Worm (Caenorhabditis elegans) whole organism, L1 larva: ENCODE results near the gene F02C12.3.
A peak's percentile ranks its signal among the peaks of the same experiment; 100 is the strongest.

Source experiments
- C04F5.9 ChIP-seq: sonication (generic microtip); optimal IDR thresholded peaks from 2 replicates; lab custom pipeline; 2016; ENCODE audit warnings: missing genetic modification characterization, missing compliant biosample characterization
- aha-1 ChIP-seq: fragments of 150-350 bp; optimal IDR thresholded peaks from 2 replicates; lab custom pipeline; 2014; ENCODE audit warnings: missing biosample characterization, missing genetic modification characterization
- alr-1 ChIP-seq: fragments of 200-800 bp; sonication (Bioruptor generic); optimal IDR thresholded peaks from 2 replicates; lab custom pipeline; 2018; ENCODE audit warnings: borderline replicate concordance, mild to moderate bottlenecking, missing genetic modification characterization, missing compliant biosample characterization
- aly-2 ChIP-seq: fragments of 150-350 bp; optimal IDR thresholded peaks from 2 replicates; lab custom pipeline; 2014; ENCODE audit warnings: missing biosample characterization, missing genetic modification characterization
- blmp-1 ChIP-seq: fragments of 150-350 bp; optimal IDR thresholded peaks from 2 replicates; lab custom pipeline; 2014; ENCODE audit warnings: missing biosample characterization, missing genetic modification characterization
- ceh-63 ChIP-seq: fragments of 200-800 bp; sonication (Bioruptor generic); optimal IDR thresholded peaks from 2 replicates; lab custom pipeline; 2018; ENCODE audit warnings: mild to moderate bottlenecking, missing genetic modification characterization, missing compliant biosample characterization
- ceh-8 ChIP-seq: fragments of 200-800 bp; sonication (Bioruptor generic); optimal IDR thresholded peaks from 2 replicates; lab custom pipeline; 2018; ENCODE audit warnings: mild to moderate bottlenecking, missing genetic modification characterization, moderate library complexity, missing compliant biosample characterization
- ceh-88 ChIP-seq: fragments of 200-800 bp; sonication (Bioruptor generic); IDR thresholded peaks from 2 replicates; pipeline ENCODE4 v1.3.6; 2022; ENCODE audit warnings: missing genetic modification characterization, missing compliant biosample characterization
- ceh-90 ChIP-seq: sonication (generic microtip); optimal IDR thresholded peaks from 2 replicates; lab custom pipeline; 2016; ENCODE audit warnings: missing genetic modification characterization, missing compliant biosample characterization
- ces-1 ChIP-seq: fragments of 150-350 bp; optimal IDR thresholded peaks from 2 replicates; lab custom pipeline; 2014; ENCODE audit warnings: missing biosample characterization, missing genetic modification reagents, missing genetic modification characterization
- efl-1 ChIP-seq, 4 experiments: fragments of 150-350 bp; optimal IDR thresholded peaks in 3 of 4; peaks in 1 of 4; 1 replicate in 1 of 4; 2 replicates in 3 of 4; lab custom pipeline; 2014; ENCODE audit warnings: missing biosample characterization in 2 of 4, missing genetic modification characterization in 2 of 4, missing genetic modification reagents in 2 of 4
- efl-3 ChIP-seq: fragments of 200-800 bp; sonication (Bioruptor generic); optimal IDR thresholded peaks from 2 replicates; lab custom pipeline; 2018; ENCODE audit warnings: mild to moderate bottlenecking, missing genetic modification characterization, missing compliant biosample characterization
- egl-27 ChIP-seq, 2 experiments: fragments of 150-350 bp in 1 of 2; sonication (generic microtip); optimal IDR thresholded peaks; 3 replicates each; lab custom pipeline; 2017 to 2018; ENCODE audit warnings: missing biosample characterization in 2 of 2, missing genetic modification characterization in 2 of 2, missing genetic modification reagents in 2 of 2
- elt-2 ChIP-seq: sonication (generic microtip); optimal IDR thresholded peaks from 2 replicates; lab custom pipeline; 2016; ENCODE audit warnings: missing genetic modification characterization, mild to moderate bottlenecking, inconsistent platforms, missing compliant biosample characterization, missing genetic modification reagents
- ets-5 ChIP-seq: fragments of 200-800 bp; sonication (Bioruptor generic); IDR thresholded peaks from 2 replicates; pipeline ENCODE4 v1.3.6; 2022; ENCODE audit warnings: missing genetic modification characterization, missing compliant biosample characterization
- fkh-10 ChIP-seq: sonication (generic microtip); optimal IDR thresholded peaks from 2 replicates; lab custom pipeline; 2017; ENCODE audit warnings: missing biosample characterization, missing genetic modification reagents, missing genetic modification characterization
- fos-1 ChIP-seq: fragments of 150-350 bp; optimal IDR thresholded peaks from 2 replicates; lab custom pipeline; 2014; ENCODE audit warnings: missing biosample characterization, missing genetic modification characterization
- grh-1 ChIP-seq: fragments of 200-800 bp; sonication (Bioruptor generic); IDR thresholded peaks from 2 replicates; pipeline ENCODE4 v1.3.6; 2022; ENCODE audit warnings: missing genetic modification reagents, missing genetic modification characterization, missing compliant biosample characterization
- hlh-4 ChIP-seq: sonication (generic microtip); optimal IDR thresholded peaks from 2 replicates; lab custom pipeline; 2016; ENCODE audit warnings: mild to moderate bottlenecking, missing genetic modification characterization, missing compliant biosample characterization
- isw-1 ChIP-seq: fragments of 200-800 bp; sonication (Bioruptor generic); IDR thresholded peaks from 2 replicates; pipeline ENCODE4 v1.3.6; 2022; ENCODE audit warnings: missing genetic modification characterization, missing compliant biosample characterization
- jun-1 ChIP-seq: fragments of 150-350 bp; optimal IDR thresholded peaks from 2 replicates; lab custom pipeline; 2014; ENCODE audit warnings: missing biosample characterization, missing genetic modification reagents, missing genetic modification characterization
- lin-35 ChIP-seq, 2 experiments: fragments of 150-350 bp; optimal IDR thresholded peaks; 2 replicates each; lab custom pipeline; 2014; ENCODE audit warnings: missing biosample characterization in 2 of 2, missing genetic modification characterization in 2 of 2, missing genetic modification reagents in 2 of 2
- lsy-2 ChIP-seq, 2 experiments: fragments of 150-350 bp; optimal IDR thresholded peaks; 2 replicates each; lab custom pipeline; 2014; ENCODE audit warnings: missing biosample characterization in 2 of 2, missing genetic modification characterization in 2 of 2
- mab-9 ChIP-seq: fragments of 200-800 bp; sonication (Bioruptor generic); IDR thresholded peaks from 2 replicates; pipeline ENCODE4 v1.3.6; 2022; ENCODE audit warnings: missing genetic modification reagents, missing genetic modification characterization, missing compliant biosample characterization
- nhr-11 ChIP-seq: fragments of 150-350 bp; optimal IDR thresholded peaks from 2 replicates; lab custom pipeline; 2014; ENCODE audit warnings: missing biosample characterization, missing genetic modification characterization
- nhr-19 ChIP-seq: fragments of 200-800 bp; sonication (Bioruptor generic); conservative IDR thresholded peaks from 2 replicates; pipeline ENCODE4 v1.3.6; 2022; ENCODE audit warnings: missing genetic modification characterization, missing compliant biosample characterization
- nhr-20 ChIP-seq: sonication (generic microtip); optimal IDR thresholded peaks from 2 replicates; lab custom pipeline; 2016; ENCODE audit warnings: mild to moderate bottlenecking, missing genetic modification characterization, missing compliant biosample characterization
- nhr-28 ChIP-seq: fragments of 150-350 bp; optimal IDR thresholded peaks from 2 replicates; lab custom pipeline; 2014; ENCODE audit warnings: missing biosample characterization, missing genetic modification characterization
- nhr-71 ChIP-seq: sonication (generic microtip); optimal IDR thresholded peaks from 2 replicates; lab custom pipeline; 2016; ENCODE audit warnings: mild to moderate bottlenecking, missing genetic modification characterization, moderate library complexity, missing compliant biosample characterization
- nhr-77 ChIP-seq: fragments of 150-350 bp; optimal IDR thresholded peaks from 2 replicates; lab custom pipeline; 2014; ENCODE audit warnings: missing biosample characterization, missing genetic modification characterization
- nhr-85 ChIP-seq: sonication (generic microtip); peaks from one replicate; lab custom pipeline; 2016; ENCODE audit warnings: missing genetic modification characterization, inconsistent platforms, missing compliant biosample characterization
- pag-3 ChIP-seq: sonication (generic microtip); optimal IDR thresholded peaks from 2 replicates; lab custom pipeline; 2017; ENCODE audit warnings: missing genetic modification characterization, mild to moderate bottlenecking, missing compliant biosample characterization, antibody characterized with exemption, borderline replicate concordance; ENCODE audit not compliant: insufficient read depth
- pqm-1 ChIP-seq: sonication (generic microtip); optimal IDR thresholded peaks from 3 replicates; lab custom pipeline; 2017; ENCODE audit warnings: missing biosample characterization, missing genetic modification characterization
- skn-1 ChIP-seq: fragments of 150-350 bp; optimal IDR thresholded peaks from 2 replicates; lab custom pipeline; 2014; ENCODE audit warnings: missing biosample characterization, missing genetic modification characterization
- snu-23 ChIP-seq: sonication (generic microtip); optimal IDR thresholded peaks from 2 replicates; lab custom pipeline; 2016; ENCODE audit warnings: missing genetic modification characterization, missing compliant biosample characterization
- sox-4 ChIP-seq: sonication (generic microtip); optimal IDR thresholded peaks from 2 replicates; lab custom pipeline; 2016; ENCODE audit warnings: missing genetic modification characterization, missing compliant biosample characterization
- sptf-1 ChIP-seq: fragments of 150-350 bp; optimal IDR thresholded peaks from 2 replicates; lab custom pipeline; 2014; ENCODE audit warnings: missing biosample characterization, missing genetic modification characterization
- tbx-2 ChIP-seq: sonication (generic microtip); optimal IDR thresholded peaks from 2 replicates; lab custom pipeline; 2016; ENCODE audit warnings: missing genetic modification characterization, missing compliant biosample characterization
- unc-30 ChIP-seq: sonication (generic microtip); optimal IDR thresholded peaks from 2 replicates; lab custom pipeline; 2017; ENCODE audit warnings: missing biosample characterization, missing genetic modification characterization
- unc-62 ChIP-seq: fragments of 150-350 bp; optimal IDR thresholded peaks from 2 replicates; lab custom pipeline; 2014; ENCODE audit warnings: missing biosample characterization, missing genetic modification reagents, missing genetic modification characterization
- unc-86 ChIP-seq: sonication (generic microtip); optimal IDR thresholded peaks from 2 replicates; lab custom pipeline; 2016; ENCODE audit warnings: missing genetic modification characterization, missing compliant biosample characterization
- unc-98 ChIP-seq: fragments of 200-800 bp; sonication (Bioruptor generic); IDR thresholded peaks from 2 replicates; pipeline ENCODE4 v1.3.6; 2022; ENCODE audit warnings: missing genetic modification characterization, missing compliant biosample characterization
- xbp-1 ChIP-seq: sonication (generic microtip); optimal IDR thresholded peaks from 2 replicates; lab custom pipeline; 2016; ENCODE audit warnings: missing genetic modification characterization, missing compliant biosample characterization
- zag-1 ChIP-seq: fragments of 150-350 bp; optimal IDR thresholded peaks from 2 replicates; lab custom pipeline; 2014; ENCODE audit warnings: missing biosample characterization, missing genetic modification characterization
- zip-4 ChIP-seq: fragments of 200-800 bp; sonication (Bioruptor generic); optimal IDR thresholded peaks from 2 replicates; lab custom pipeline; 2018; ENCODE audit warnings: mild to moderate bottlenecking, missing genetic modification characterization, moderate library complexity, missing compliant biosample characterization
- ztf-11 ChIP-seq, 2 experiments: sonication (generic microtip); optimal IDR thresholded peaks; 2 replicates each; lab custom pipeline; 2016 to 2017; ENCODE audit warnings: missing genetic modification characterization in 2 of 2, missing biosample characterization in 1 of 2, missing compliant biosample characterization in 1 of 2

F02C12.3 gene

DNA sequence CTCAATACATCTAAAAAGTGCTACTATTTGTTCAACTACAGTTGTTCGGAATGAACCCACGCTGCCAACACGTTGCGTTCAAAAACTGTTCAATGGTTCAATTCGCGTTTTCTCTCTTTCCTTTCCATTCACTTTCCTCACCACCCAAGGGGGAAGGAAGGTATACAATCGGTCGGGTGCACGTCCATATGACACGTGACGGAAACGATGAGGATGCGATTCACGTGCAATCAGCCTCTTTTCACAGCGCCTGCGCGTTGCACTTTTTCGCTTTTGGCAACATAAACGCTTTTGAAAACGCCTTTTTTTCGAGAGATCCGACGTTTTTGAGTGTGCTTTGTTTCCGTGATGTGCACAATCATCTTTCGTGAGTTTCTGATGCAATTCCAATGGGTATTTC is 38.2 kb upstream of the F02C12.3 start (continued):
- TF ChIP-seq sox-4 (tag; lab: Kevin White, UChicago) (peak; percentile 74), nhr-11 (tag; lab: Kevin White, UChicago) (peak; percentile 81), alr-1 (tag; lab: Kevin White, UChicago) (no peak), ztf-11 (tag; optimal IDR thresholded peaks at IDR 0.05; lab: Kevin White, UChicago) (no peak), lin-35 (GFP tag; optimal IDR thresholded peaks at IDR 0.05; lab: Kevin White, UChicago) (peak; percentile 35 to 85), unc-30 (tag; lab: Kevin White, UChicago) (no peak), C04F5.9 (tag; lab: Kevin White, UChicago) (peak; percentile 53), blmp-1 (tag; lab: Kevin White, UChicago) (peak; percentile 99), ces-1 (GFP tag; lab: Kevin White, UChicago) (no peak), grh-1 (GFP tag; lab: Robert Waterston, UW) (peak; percentile 76), unc-98 (GFP tag; lab: Robert Waterston, UW) (no peak), skn-1 (peak; percentile 77), zip-4 (peak; percentile 24), efl-1 (optimal IDR thresholded peaks at IDR 0.05; lab: Kevin White, UChicago) (peak; percentile 38 to 44), efl-1 (GFP tag; optimal IDR thresholded peaks at IDR 0.05 in 1 of 2; lab: Kevin White, UChicago) (peak in 1 of 2 experiments; percentile 91), pag-3 (tag; lab: Kevin White, UChicago) (no peak), pqm-1 (tag; lab: Kevin White, UChicago) (no peak), mab-9 (GFP tag; lab: Robert Waterston, UW) (no peak), fos-1 (tag; lab: Kevin White, UChicago) (peak; percentile 14), fkh-10 (GFP tag; lab: Kevin White, UChicago) (peak; percentile 98), ceh-90 (tag; lab: Kevin White, UChicago) (no peak), hlh-4 (tag; lab: Kevin White, UChicago) (no peak), nhr-20 (peak; percentile 98), aly-2 (no peak), nhr-28 (tag; lab: Kevin White, UChicago) (no peak), nhr-85 (tag; lab: Kevin White, UChicago) (peak; percentile 98), ets-5 (no peak), isw-1 (peak; percentile 4; the same call in 1 of the 2 replicates), ceh-88 (GFP tag; lab: Robert Waterston, UW) (peak; percentile 32; the same call in 1 of the 2 replicates), sptf-1 (tag; lab: Kevin White, UChicago) (no peak), tbx-2 (tag; lab: Kevin White, UChicago) (peak; percentile 90), nhr-71 (tag; lab: Kevin White, UChicago) (peak; percentile 97), unc-86 (tag; lab: Kevin White, UChicago) (peak; percentile 28), elt-2 (tag; lab: Kevin White, UChicago) (peak; percentile 82), unc-62 (no peak), nhr-19 (GFP tag; lab: Robert Waterston, UW) (peak; percentile 97), zag-1 (tag; lab: Kevin White, UChicago) (no peak), egl-27 (tag; optimal IDR thresholded peaks at IDR 0.05; lab: Kevin White, UChicago) (peak; percentile 86 to 93), ceh-8 (GFP tag; lab: Kevin White, UChicago) (no peak), jun-1 (peak; percentile 84), xbp-1 (tag; lab: Kevin White, UChicago) (peak; percentile 69), ceh-63 (GFP tag; lab: Kevin White, UChicago) (peak; percentile 61), efl-3 (GFP tag; lab: Kevin White, UChicago) (no peak), lsy-2 (tag; optimal IDR thresholded peaks at IDR 0.05; lab: Kevin White, UChicago) (peak; percentile 58 to 79), aha-1 (tag; lab: Kevin White, UChicago) (peak; percentile 74), nhr-77 (tag; lab: Kevin White, UChicago) (peak; percentile 83), snu-23 (GFP tag; lab: Kevin White, UChicago) (peak; percentile 93)
- TF ChIP-seq, all 84 proteins: peak for 49
